Worm (Caenorhabditis elegans): Measurements from ENCODE around the gene F09G8.5.
A peak's percentile ranks its signal among the peaks of the same experiment; 100 is the strongest.

F09G8.5 gene

DNA sequence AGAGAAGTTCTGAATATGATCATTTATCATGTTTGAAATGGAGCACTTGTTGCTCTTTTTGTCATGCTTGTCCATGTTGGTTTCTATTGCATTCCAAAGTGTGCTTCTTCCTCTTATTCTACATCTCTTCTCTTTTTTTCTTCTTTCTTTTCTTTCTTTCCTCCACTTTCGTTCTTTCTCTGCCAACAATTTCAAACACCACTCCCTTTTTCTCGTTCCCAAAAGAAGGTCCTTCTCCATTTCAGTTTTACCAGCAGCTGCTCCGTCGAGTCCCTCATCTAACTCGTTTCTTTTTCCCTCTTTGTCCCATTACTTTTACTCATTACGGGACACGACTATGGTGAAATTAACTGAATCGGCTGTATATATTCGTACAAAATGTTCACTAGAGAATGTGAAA is at the start of gene F09G8.5:
Gene F09G8.5 (plus strand): TSS at position 38 of the 400 bp plus-strand sequence.
- TF ChIP-seq nhr-11 (tag; optimal IDR thresholded peaks at IDR 0.05) (no peak), lin-14 (GFP tag; optimal IDR thresholded peaks at IDR 0.05) (peak; percentile 54)

DNA sequence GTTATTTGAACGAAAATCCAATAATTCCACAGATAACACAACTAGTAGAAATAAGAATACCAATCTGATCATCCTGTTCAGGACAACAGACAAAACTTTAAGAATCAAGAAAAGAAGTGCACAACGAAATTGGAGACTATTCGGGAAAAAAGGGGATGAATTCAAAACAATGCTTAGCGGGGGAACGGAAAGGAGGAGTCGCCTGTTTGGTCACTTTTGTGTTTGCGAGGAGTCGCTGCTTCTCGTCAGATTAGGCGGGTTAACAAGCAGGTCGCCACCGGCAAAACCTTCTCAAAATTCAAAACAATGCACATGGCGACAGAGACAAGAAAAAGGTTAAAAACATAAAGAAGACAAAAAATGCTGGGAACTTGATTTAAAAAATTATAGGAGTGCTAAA is 45.0 kb upstream of the F09G8.5 start, which contains the start of gene C30A5.10:
Gene C30A5.10 (minus strand): TSS at position 101 of the 400 bp plus-strand sequence.
- no peak for TF ChIP-seq efl-3 (GFP tag; optimal IDR thresholded peaks at IDR 0.05)
- TF ChIP-seq nhr-90 (tag; optimal IDR thresholded peaks at IDR 0.05; ENCODE audit: poor library complexity): no peak
- no peak for TF ChIP-seq ama-1 (optimal IDR thresholded peaks at IDR 0.05)
- TF ChIP-seq efl-1 (optimal IDR thresholded peaks at IDR 0.05): no peak
- TF ChIP-seq efl-1 (GFP tag; optimal IDR thresholded peaks at IDR 0.05 in 1 of 2): no peak
- no peak for TF ChIP-seq zag-1 (tag; optimal IDR thresholded peaks at IDR 0.05)

DNA sequence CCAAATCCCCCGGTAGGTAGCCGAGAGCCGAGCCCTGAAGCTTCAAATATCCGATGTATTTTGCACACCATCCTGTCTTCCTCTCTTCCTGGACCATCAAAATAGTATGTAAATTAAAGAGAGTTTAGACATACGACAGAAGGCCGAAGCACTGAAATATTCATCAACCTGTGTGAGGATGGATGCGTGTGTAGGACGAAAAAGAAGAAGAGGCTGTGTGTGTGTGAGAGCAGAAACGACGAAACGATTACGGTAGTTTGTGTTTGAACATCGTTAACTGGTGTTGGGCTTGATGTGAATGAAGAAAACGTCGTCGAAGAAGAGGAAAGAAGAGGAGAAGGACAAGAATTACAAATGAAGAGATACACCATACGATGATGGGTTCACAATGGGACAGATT is 43.2 kb upstream of the F09G8.5 start:
- TF ChIP-seq lsy-2 (tag; optimal IDR thresholded peaks at IDR 0.05): peak in 1 of 2 experiments; percentile 61
- TF ChIP-seq hlh-17 (GFP tag; optimal IDR thresholded peaks at IDR 0.05; ENCODE audit: borderline replicate concordance): no peak
- TF ChIP-seq hlh-4 (tag; optimal IDR thresholded peaks at IDR 0.05): no peak
- no peak for TF ChIP-seq mep-1 (tag; optimal IDR thresholded peaks at IDR 0.05)
- peak; percentile 97 for TF ChIP-seq unc-86 (tag; optimal IDR thresholded peaks at IDR 0.05)
- TF ChIP-seq egl-13 (tag; optimal IDR thresholded peaks at IDR 0.05): peak; percentile 36
- TF ChIP-seq nhr-237 (tag; optimal IDR thresholded peaks at IDR 0.05): no peak
- peak; percentile 41 for TF ChIP-seq lin-14 (GFP tag; optimal IDR thresholded peaks at IDR 0.05)

DNA sequence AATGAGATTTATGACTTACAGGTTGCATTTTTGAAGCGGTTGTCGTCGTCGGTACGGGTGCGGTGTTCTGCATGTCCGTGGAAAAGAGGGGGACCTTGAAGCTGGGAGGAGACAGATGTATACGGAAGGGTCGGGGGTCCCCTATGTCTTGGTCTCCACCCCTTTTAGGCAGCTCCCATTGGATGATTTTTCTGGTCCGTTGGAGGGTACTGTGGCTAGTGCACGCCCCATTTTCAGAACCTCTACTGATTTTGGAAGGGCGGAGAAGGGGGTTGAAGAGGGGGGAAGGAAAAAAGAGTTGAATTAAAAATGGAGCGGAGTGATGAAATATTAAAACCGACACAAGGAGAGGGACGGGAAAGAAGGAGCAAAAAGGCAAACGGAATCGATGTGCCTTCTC is 38.6 kb upstream of the F09G8.5 start, which contains the start of gene unc-86:
Gene unc-86 (minus strand): TSS at position 113 of the 400 bp plus-strand sequence.
- TF ChIP-seq sup-37 (GFP tag; optimal IDR thresholded peaks at IDR 0.05): no peak
- peak; percentile 4 for TF ChIP-seq lin-14 (GFP tag; optimal IDR thresholded peaks at IDR 0.05)
- TF ChIP-seq lsy-2 (tag; optimal IDR thresholded peaks at IDR 0.05): peak in 1 of 2 experiments; percentile 31
- peak; percentile 86 for TF ChIP-seq unc-86 (tag; optimal IDR thresholded peaks at IDR 0.05)

DNA sequence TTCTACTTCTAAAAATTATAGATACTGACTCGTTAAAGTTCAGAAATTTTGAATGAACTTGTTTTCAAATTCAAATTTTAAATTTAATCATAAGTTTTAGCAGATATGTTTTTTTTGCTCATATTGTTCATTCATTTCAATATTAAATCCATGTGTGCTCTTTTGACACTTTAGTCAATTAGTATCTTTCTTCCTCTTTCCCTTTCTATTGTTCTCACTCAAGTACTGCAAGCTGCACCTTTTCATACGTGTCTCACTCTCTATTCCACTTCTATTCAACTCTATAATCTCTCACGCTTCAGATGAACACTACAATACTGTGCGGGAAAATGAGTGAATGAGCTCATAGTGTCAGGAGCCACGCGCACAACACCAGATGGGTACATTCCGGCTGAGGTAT is 36.9 kb upstream of the F09G8.5 start, which contains the start of gene C30A5.16:
Gene C30A5.16 (plus strand): TSS at position 301 of the 400 bp plus-strand sequence.
- TF ChIP-seq dsc-1 (tag; optimal IDR thresholded peaks at IDR 0.05): peak; percentile 11
- no peak for TF ChIP-seq efl-1 (optimal IDR thresholded peaks at IDR 0.05)
- TF ChIP-seq efl-1 (GFP tag; optimal IDR thresholded peaks at IDR 0.05 in 1 of 2): peak in 1 of 2 experiments; percentile 34
- no peak for TF ChIP-seq nhr-84 (tag; optimal IDR thresholded peaks at IDR 0.05)

DNA sequence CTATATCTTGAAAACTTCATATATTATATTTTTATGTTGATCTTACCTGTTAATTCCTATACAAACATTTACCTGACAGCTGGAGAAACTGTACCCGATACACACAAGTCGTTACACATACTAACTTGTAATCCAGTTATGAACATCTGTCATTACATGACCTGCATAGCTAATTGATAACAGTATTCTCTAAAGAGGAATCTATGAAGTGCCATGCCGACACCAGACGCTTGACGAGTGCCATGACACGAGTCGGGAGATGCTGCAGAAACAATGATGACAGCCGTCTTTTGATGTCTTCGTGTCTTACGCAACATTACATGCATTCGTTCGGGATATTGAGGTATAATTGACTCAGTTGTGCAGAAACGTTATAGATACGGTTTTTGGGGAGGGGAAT is 34.7 kb upstream of the F09G8.5 start:
- no peak for TF ChIP-seq rnt-1 (tag; optimal IDR thresholded peaks at IDR 0.05)
- peak; percentile 6 for TF ChIP-seq tbx-2 (tag; optimal IDR thresholded peaks at IDR 0.05)
- peak in 1 of 2 experiments; percentile 57 for TF ChIP-seq ztf-11 (tag; optimal IDR thresholded peaks at IDR 0.05)
- TF ChIP-seq swsn-7 (tag; optimal IDR thresholded peaks at IDR 0.05): no peak
- TF ChIP-seq unc-86 (tag; optimal IDR thresholded peaks at IDR 0.05): peak; percentile 79

DNA sequence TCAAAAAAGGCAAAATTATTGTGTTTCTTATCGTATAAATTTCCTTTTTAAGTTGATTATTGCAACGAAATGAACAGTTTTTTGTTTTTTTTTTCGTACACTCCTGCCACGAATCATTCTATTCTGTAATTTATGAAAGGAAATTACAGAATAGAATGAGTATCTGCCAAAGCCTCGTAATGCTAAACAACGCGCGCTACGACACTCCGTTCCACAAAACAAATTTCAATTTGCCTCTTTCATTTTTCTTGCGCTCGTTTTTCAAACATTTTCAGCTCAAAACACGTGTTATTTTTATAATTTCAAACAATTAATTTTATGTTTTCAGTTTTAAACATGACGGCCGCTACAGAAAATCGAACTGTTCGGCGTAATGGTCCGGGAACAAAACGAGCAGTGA is 30.0 kb upstream of the F09G8.5 start, which contains the start of gene mob-4:
Gene mob-4 (plus strand): TSS at position 329 of the 400 bp plus-strand sequence.
- TF ChIP-seq aly-2 (tag; optimal IDR thresholded peaks at IDR 0.05): no peak
- no peak for TF ChIP-seq snpc-4 (tag; optimal IDR thresholded peaks at IDR 0.05)
- no peak for TF ChIP-seq lin-39 (tag; optimal IDR thresholded peaks at IDR 0.05)
- no peak for TF ChIP-seq zag-1 (tag; optimal IDR thresholded peaks at IDR 0.05)
- TF ChIP-seq lsy-2 (tag; optimal IDR thresholded peaks at IDR 0.05): peak in 1 of 2 experiments; percentile 26
- no peak for TF ChIP-seq tlp-1 (tag; optimal IDR thresholded peaks at IDR 0.05)
- no peak for TF ChIP-seq vab-15 (tag; optimal IDR thresholded peaks at IDR 0.05)
- no peak for TF ChIP-seq jun-1 (tag; optimal IDR thresholded peaks at IDR 0.05)
- TF ChIP-seq efl-1 (optimal IDR thresholded peaks at IDR 0.05): peak in 1 of 2 experiments; percentile 17
- peak; percentile 25 to 62 for TF ChIP-seq efl-1 (GFP tag; optimal IDR thresholded peaks at IDR 0.05 in 1 of 2)
- peak; percentile 6 for TF ChIP-seq snu-23 (GFP tag; optimal IDR thresholded peaks at IDR 0.05)
- TF ChIP-seq alr-1 (tag; optimal IDR thresholded peaks at IDR 0.05; ENCODE audit: borderline replicate concordance): no peak
- no peak for TF ChIP-seq mab-9 (GFP tag; IDR thresholded peaks at IDR 0.05)
- no peak for TF ChIP-seq nhr-237 (tag; optimal IDR thresholded peaks at IDR 0.05)
- TF ChIP-seq fkh-10 (GFP tag; optimal IDR thresholded peaks at IDR 0.05): no peak
- no peak for TF ChIP-seq F16B12.6 (tag; optimal IDR thresholded peaks at IDR 0.05)
- peak in 1 of 3 experiments; percentile 33 for TF ChIP-seq dpl-1 (GFP tag; optimal IDR thresholded peaks at IDR 0.05)
- TF ChIP-seq pag-3 (tag; optimal IDR thresholded peaks at IDR 0.05; ENCODE audit: borderline replicate concordance, insufficient read depth): no peak

Measured in whole organism, L1 larva.